Worm (Caenorhabditis elegans) whole organism, late embryonic: ENCODE data around the gene C02F5.12.

Source experiments
- C38D4.7 ChIP-seq: fragments of 200-800 bp; sonication (Bioruptor generic); optimal IDR thresholded peaks from 2 replicates; lab custom pipeline; 2018; ENCODE audit warnings: mild to moderate bottlenecking, missing genetic modification characterization, moderate library complexity, missing compliant biosample characterization
- F13H6.1 ChIP-seq: sonication (generic microtip); optimal IDR thresholded peaks from 2 replicates; lab custom pipeline; 2016; ENCODE audit warnings: missing genetic modification characterization, missing compliant biosample characterization
- K02D7.2 ChIP-seq: sonication (generic microtip); optimal IDR thresholded peaks from 2 replicates; lab custom pipeline; 2017; ENCODE audit warnings: mild to moderate bottlenecking, missing genetic modification characterization, missing compliant biosample characterization
- K09A11.1 ChIP-seq: sonication (generic microtip); optimal IDR thresholded peaks from 2 replicates; lab custom pipeline; 2017; ENCODE audit warnings: antibody characterized with exemption, mild to moderate bottlenecking, missing genetic modification characterization, missing compliant biosample characterization; ENCODE audit not compliant: insufficient read depth
- T23F11.4 ChIP-seq: fragments of 200-800 bp; sonication (Bioruptor generic); optimal IDR thresholded peaks from 2 replicates; lab custom pipeline; 2018; ENCODE audit warnings: mild to moderate bottlenecking, missing genetic modification characterization, missing compliant biosample characterization
- ahr-1 ChIP-seq: sonication (generic microtip); optimal IDR thresholded peaks from 2 replicates; lab custom pipeline; 2016; ENCODE audit warnings: missing genetic modification characterization, missing compliant biosample characterization
- ceh-18 ChIP-seq: sonication (generic microtip); optimal IDR thresholded peaks from 2 replicates; lab custom pipeline; 2016; ENCODE audit warnings: missing genetic modification characterization, missing compliant biosample characterization
- ceh-2 ChIP-seq: sonication (generic microtip); optimal IDR thresholded peaks from 2 replicates; lab custom pipeline; 2016; ENCODE audit warnings: missing genotype, missing genetic modification characterization, missing compliant biosample characterization
- ceh-24 ChIP-seq: sonication (generic microtip); optimal IDR thresholded peaks from 2 replicates; lab custom pipeline; 2016; ENCODE audit warnings: mild to moderate bottlenecking, missing genetic modification characterization, missing compliant biosample characterization
- ceh-30 ChIP-seq: fragments of 150-350 bp; optimal IDR thresholded peaks from 2 replicates; lab custom pipeline; 2014; ENCODE audit warnings: missing biosample characterization, missing genetic modification characterization
- ceh-34 ChIP-seq: sonication (generic microtip); optimal IDR thresholded peaks from 2 replicates; lab custom pipeline; 2016; ENCODE audit warnings: mild to moderate bottlenecking, missing genetic modification characterization, missing compliant biosample characterization
- ceh-45 ChIP-seq: fragments of 200-800 bp; sonication (Bioruptor generic); IDR thresholded peaks from 2 replicates; pipeline ENCODE4 v1.3.6; 2022; ENCODE audit warnings: missing genetic modification reagents, missing genetic modification characterization, missing compliant biosample characterization
- ceh-48 ChIP-seq: sonication (generic microtip); optimal IDR thresholded peaks from 2 replicates; lab custom pipeline; 2016; ENCODE audit warnings: missing genetic modification characterization, inconsistent platforms, missing compliant biosample characterization
- ceh-6 ChIP-seq: fragments of 200-800 bp; sonication (Bioruptor generic); optimal IDR thresholded peaks from 2 replicates; lab custom pipeline; 2018; ENCODE audit warnings: mild to moderate bottlenecking, missing genetic modification characterization, missing compliant biosample characterization
- ceh-9 ChIP-seq: sonication (generic microtip); optimal IDR thresholded peaks from 2 replicates; lab custom pipeline; 2016; ENCODE audit warnings: mild to moderate bottlenecking, missing genetic modification characterization, inconsistent platforms, missing compliant biosample characterization
- dmd-4 ChIP-seq: sonication (generic microtip); optimal IDR thresholded peaks from 2 replicates; lab custom pipeline; 2016; ENCODE audit warnings: borderline replicate concordance, missing genetic modification characterization, missing compliant biosample characterization
- elt-2 ChIP-seq: sonication (generic microtip); optimal IDR thresholded peaks from 2 replicates; lab custom pipeline; 2016; ENCODE audit warnings: missing genetic modification reagents, missing genetic modification characterization, missing compliant biosample characterization
- elt-4 ChIP-seq: sonication (generic microtip); optimal IDR thresholded peaks from 2 replicates; lab custom pipeline; 2016; ENCODE audit warnings: missing genetic modification characterization, missing compliant biosample characterization
- ets-4 ChIP-seq: sonication (generic microtip); optimal IDR thresholded peaks from 2 replicates; lab custom pipeline; 2016; ENCODE audit warnings: missing genetic modification characterization, missing compliant biosample characterization
- eyg-1 ChIP-seq: sonication (generic microtip); optimal IDR thresholded peaks from 2 replicates; lab custom pipeline; 2016; ENCODE audit warnings: missing genotype, missing genetic modification characterization, missing compliant biosample characterization
- fax-1 ChIP-seq: sonication (generic microtip); optimal IDR thresholded peaks from 2 replicates; lab custom pipeline; 2016; ENCODE audit warnings: missing genotype, missing genetic modification characterization, missing compliant biosample characterization
- fkh-6 ChIP-seq: sonication (generic microtip); optimal IDR thresholded peaks from 2 replicates; lab custom pipeline; 2016; ENCODE audit warnings: missing genetic modification characterization, missing compliant biosample characterization
- hlh-6 ChIP-seq: sonication (generic microtip); optimal IDR thresholded peaks from 2 replicates; lab custom pipeline; 2016; ENCODE audit warnings: missing genotype, missing genetic modification characterization, missing compliant biosample characterization
- hlh-8 ChIP-seq: sonication (generic microtip); optimal IDR thresholded peaks from 2 replicates; lab custom pipeline; 2016; ENCODE audit warnings: missing genotype, missing genetic modification characterization, missing compliant biosample characterization
- lim-6 ChIP-seq: sonication (generic microtip); optimal IDR thresholded peaks from 2 replicates; lab custom pipeline; 2016; ENCODE audit warnings: missing genetic modification characterization, missing compliant biosample characterization
- lin-11 ChIP-seq: fragments of 200-800 bp; sonication (Bioruptor generic); optimal IDR thresholded peaks from 2 replicates; lab custom pipeline; 2018; ENCODE audit warnings: mild to moderate bottlenecking, missing genetic modification characterization, missing compliant biosample characterization
- madf-2 ChIP-seq: sonication (generic microtip); optimal IDR thresholded peaks from 2 replicates; lab custom pipeline; 2017; ENCODE audit warnings: missing genetic modification characterization, missing compliant biosample characterization
- nfya-1 ChIP-seq: sonication (generic microtip); optimal IDR thresholded peaks from 2 replicates; lab custom pipeline; 2017; ENCODE audit warnings: missing genetic modification characterization, mild to moderate bottlenecking, missing compliant biosample characterization, antibody characterized with exemption, moderate library complexity
- nhr-232 ChIP-seq: sonication (generic microtip); optimal IDR thresholded peaks from 2 replicates; lab custom pipeline; 2016; ENCODE audit warnings: missing genetic modification characterization, missing compliant biosample characterization
- npax-4 ChIP-seq: sonication (generic microtip); optimal IDR thresholded peaks from 2 replicates; lab custom pipeline; 2016; ENCODE audit warnings: missing genetic modification characterization, missing compliant biosample characterization
- odd-2 ChIP-seq: sonication (generic microtip); optimal IDR thresholded peaks from 2 replicates; lab custom pipeline; 2017; ENCODE audit warnings: antibody characterized with exemption, mild to moderate bottlenecking, missing genetic modification characterization, missing compliant biosample characterization
- pat-9 ChIP-seq: fragments of 200-800 bp; sonication (Bioruptor generic); optimal IDR thresholded peaks from 2 replicates; lab custom pipeline; 2018; ENCODE audit warnings: mild to moderate bottlenecking, missing genetic modification characterization, moderate library complexity, missing compliant biosample characterization
- pha-2 ChIP-seq: sonication (generic microtip); optimal IDR thresholded peaks from 2 replicates; lab custom pipeline; 2017; ENCODE audit warnings: mild to moderate bottlenecking, missing genetic modification characterization, missing compliant biosample characterization
- pha-4 ChIP-seq: fragments of 150-350 bp; optimal IDR thresholded peaks from 2 replicates; lab custom pipeline; 2018; ENCODE audit warnings: missing biosample characterization, missing genetic modification reagents, missing genetic modification characterization
- ref-2 ChIP-seq: sonication (generic microtip); optimal IDR thresholded peaks from 2 replicates; lab custom pipeline; 2016; ENCODE audit warnings: missing genetic modification characterization, missing compliant biosample characterization
- syd-9 ChIP-seq: sonication (generic microtip); optimal IDR thresholded peaks from 2 replicates; lab custom pipeline; 2016; ENCODE audit warnings: mild to moderate bottlenecking, missing genetic modification characterization, moderate library complexity, missing compliant biosample characterization
- ttx-3 ChIP-seq: sonication (generic microtip); optimal IDR thresholded peaks from 2 replicates; lab custom pipeline; 2016; ENCODE audit warnings: missing genetic modification reagents, missing genetic modification characterization, missing compliant biosample characterization
- unc-42 ChIP-seq: sonication (generic microtip); optimal IDR thresholded peaks from 2 replicates; lab custom pipeline; 2016; ENCODE audit warnings: missing genotype, missing genetic modification characterization, missing compliant biosample characterization
- unc-86 ChIP-seq: sonication (generic microtip); optimal IDR thresholded peaks from 2 replicates; lab custom pipeline; 2016; ENCODE audit warnings: missing genetic modification characterization, missing compliant biosample characterization
- ztf-16 ChIP-seq: sonication (generic microtip); optimal IDR thresholded peaks from 2 replicates; lab custom pipeline; 2017; ENCODE audit warnings: missing genetic modification characterization, missing compliant biosample characterization

C02F5.12 gene

ce11 chrIII:8201760-8202159, 41.1 kb downstream of the C02F5.12 start (continued):
- TF ChIP-seq pat-9 (tag; lab: Kevin White, UChicago) (no peak), lim-6 (tag; lab: Kevin White, UChicago) (no peak), lin-11 (tag; lab: Kevin White, UChicago) (no peak), unc-86 (tag; lab: Kevin White, UChicago) (no peak), syd-9 (tag; lab: Kevin White, UChicago) (no peak), fkh-6 (tag; lab: Kevin White, UChicago) (no peak), ceh-34 (tag; lab: Kevin White, UChicago) (peak; percentile 63), elt-2 (no peak), dmd-4 (tag; lab: Kevin White, UChicago) (no peak), hlh-6 (tag; lab: Kevin White, UChicago) (no peak), ahr-1 (no peak), K09A11.1 (no peak), pha-4 (tag; lab: Kevin White, UChicago) (no peak), C38D4.7 (GFP tag; lab: Kevin White, UChicago) (no peak), ceh-18 (tag; lab: Kevin White, UChicago) (peak; percentile 68), ceh-45 (GFP tag; lab: Robert Waterston, UW) (no peak), ztf-16 (no peak), nfya-1 (peak; percentile 51), elt-4 (tag; lab: Kevin White, UChicago) (no peak), K02D7.2 (tag; lab: Kevin White, UChicago) (no peak), ceh-6 (GFP tag; lab: Kevin White, UChicago) (no peak), unc-42 (tag; lab: Kevin White, UChicago) (peak; percentile 83), ref-2 (tag; lab: Kevin White, UChicago) (no peak), hlh-8 (tag; lab: Kevin White, UChicago) (no peak), ttx-3 (tag; lab: Kevin White, UChicago) (no peak), ceh-9 (tag; lab: Kevin White, UChicago) (no peak), odd-2 (tag; lab: Kevin White, UChicago) (no peak), eyg-1 (no peak), nhr-232 (tag; lab: Kevin White, UChicago) (no peak), npax-4 (tag; lab: Kevin White, UChicago) (no peak), madf-2 (tag; lab: Kevin White, UChicago) (no peak)
- TF ChIP-seq, all 69 proteins: peak for 12

DNA sequence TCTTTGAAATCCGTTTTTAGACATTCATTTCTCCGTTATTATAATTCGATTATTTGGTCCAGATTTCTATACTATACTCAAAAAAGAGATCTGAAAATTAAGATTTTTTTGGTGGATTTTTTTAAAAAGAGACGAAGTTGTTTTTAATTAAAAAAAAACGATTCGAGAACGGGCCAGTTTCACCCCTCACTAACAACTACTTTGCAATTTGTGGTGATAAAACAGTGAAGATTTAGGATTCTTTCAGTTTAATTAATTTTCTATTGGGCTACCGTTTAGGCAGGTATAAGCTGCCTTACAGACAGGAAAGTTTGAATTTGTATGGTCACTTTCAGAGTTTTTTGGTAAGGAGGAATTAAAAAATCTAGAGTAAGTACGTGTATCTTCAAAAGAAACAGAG, 41.7 kb downstream of the C02F5.12 start, which contains the start of gene unc-36:
Gene unc-36, minus strand, starts transcription at position 101 of the 400 bp plus-strand sequence.
- TF ChIP-seq pha-4 (tag; lab: Kevin White, UChicago): no peak
- no peak for TF ChIP-seq ets-4 (tag; lab: Kevin White, UChicago)
- TF ChIP-seq ceh-2 (tag; lab: Kevin White, UChicago): no peak
- TF ChIP-seq pat-9 (tag; lab: Kevin White, UChicago): no peak
- TF ChIP-seq, all 69 proteins: peak for 0

ce11 chrIII:8199060-8199459, 43.8 kb downstream of the C02F5.12 start:
- TF ChIP-seq npax-4 (tag; lab: Kevin White, UChicago): no peak
- TF ChIP-seq ceh-30 (tag; lab: Kevin White, UChicago): no peak
- no peak for TF ChIP-seq ahr-1
- TF ChIP-seq C38D4.7 (GFP tag; lab: Kevin White, UChicago): no peak
- TF ChIP-seq pha-4 (tag; lab: Kevin White, UChicago): no peak
- TF ChIP-seq elt-4 (tag; lab: Kevin White, UChicago): no peak
- TF ChIP-seq ceh-18 (tag; lab: Kevin White, UChicago): no peak
- TF ChIP-seq, all 69 proteins: peak for 0

ce11 chrIII:8191695-8192094, 51.1 kb downstream of the C02F5.12 start, which contains the start of gene C50C3.1:
Gene C50C3.1 (plus strand): TSS chrIII:8191995.
- TF ChIP-seq ceh-9 (tag; lab: Kevin White, UChicago) (no peak), ceh-18 (tag; lab: Kevin White, UChicago) (no peak), dmd-4 (tag; lab: Kevin White, UChicago) (no peak), fax-1 (tag; lab: Kevin White, UChicago) (no peak), ceh-24 (no peak), ceh-48 (tag; lab: Kevin White, UChicago) (no peak), hlh-6 (tag; lab: Kevin White, UChicago) (no peak), unc-42 (tag; lab: Kevin White, UChicago) (no peak), ets-4 (tag; lab: Kevin White, UChicago) (no peak), madf-2 (tag; lab: Kevin White, UChicago) (no peak), pha-2 (tag; lab: Kevin White, UChicago) (no peak), odd-2 (tag; lab: Kevin White, UChicago) (no peak), T23F11.4 (GFP tag; lab: Kevin White, UChicago) (no peak), F13H6.1 (tag; lab: Kevin White, UChicago) (no peak)
